Fruit fly (Drosophila melanogaster): Measurements from ENCODE around the gene CG43246.

Gene CG43246

dm6 chr3L:14559659-14560058 is 23.2 kb downstream of the CG43246 start, which contains the start of gene CG34039 (continued):
- TF ChIP-seq HLH4C (GFP tag; IDR thresholded peaks at IDR 0.05; ENCODE audit: partially characterized antibody) = peak; percentile 98
- TF ChIP-seq CG3407 (GFP tag; optimal IDR thresholded peaks at IDR 0.05) = no peak
- TF ChIP-seq Opbp (GFP tag; IDR thresholded peaks at IDR 0.05; ENCODE audit: partially characterized antibody) = peak; percentile 82; the same call in 2 of the 3 replicates
- TF ChIP-seq sna (GFP tag; IDR thresholded peaks at IDR 0.05; ENCODE audit: partially characterized antibody) = peak; percentile 97
- peak; percentile 99 for TF ChIP-seq Dll (GFP tag; IDR thresholded peaks at IDR 0.05; ENCODE audit: partially characterized antibody)
- peak; percentile 25 for TF ChIP-seq CG1603 (tag; optimal IDR thresholded peaks at IDR 0.05)
- TF ChIP-seq btn (GFP tag; optimal IDR thresholded peaks at IDR 0.05) = no peak
- peak; percentile 69 for TF ChIP-seq phol (tag; optimal IDR thresholded peaks at IDR 0.05)
- peak; percentile 9 for TF ChIP-seq CG9797 (GFP tag; optimal IDR thresholded peaks at IDR 0.05)
- TF ChIP-seq eve (GFP tag; optimal IDR thresholded peaks at IDR 0.05) = peak in 1 of 2 experiments; percentile 79
- no peak for TF ChIP-seq CG12219 (GFP tag; optimal IDR thresholded peaks at IDR 0.05)
- peak; percentile 88 for TF ChIP-seq BEAF-32 (GFP tag; optimal IDR thresholded peaks at IDR 0.05)
- TF ChIP-seq sd (tag; optimal IDR thresholded peaks at IDR 0.05) = peak; percentile 65
- TF ChIP-seq dmrt11E (tag; optimal IDR thresholded peaks at IDR 0.05) = no peak
- no peak for TF ChIP-seq NFAT (GFP tag; IDR thresholded peaks at IDR 0.05)
- TF ChIP-seq CG14860 (GFP tag; IDR thresholded peaks at IDR 0.05; ENCODE audit: partially characterized antibody) = peak; percentile 93
- peak; percentile 90 for TF ChIP-seq chinmo (GFP tag; IDR thresholded peaks at IDR 0.05; ENCODE audit: partially characterized antibody)
- TF ChIP-seq CG17568 (GFP tag; optimal IDR thresholded peaks at IDR 0.05) = peak; percentile 9
- peak; percentile 58 for TF ChIP-seq CG2712 (tag; optimal IDR thresholded peaks at IDR 0.05)
- TF ChIP-seq Sox100B (GFP tag; optimal IDR thresholded peaks at IDR 0.05) = no peak
- peak; percentile 47 for TF ChIP-seq CG18262 (tag; optimal IDR thresholded peaks at IDR 0.05)
- peak in 1 of 2 experiments; percentile 1 for TF ChIP-seq insv (GFP tag; optimal IDR thresholded peaks at IDR 0.05)
- peak; percentile 97 for TF ChIP-seq CG34224 (GFP tag; IDR thresholded peaks at IDR 0.05; ENCODE audit: partially characterized antibody)
- TF ChIP-seq gcm (GFP tag; optimal IDR thresholded peaks at IDR 0.05) = peak; percentile 2
- peak; percentile 65 for TF ChIP-seq CG15601 (tag; optimal IDR thresholded peaks at IDR 0.05)
- TF ChIP-seq knrl (GFP tag; IDR thresholded peaks at IDR 0.05; ENCODE audit: partially characterized antibody) = peak; percentile 91; the same call in 2 of the 3 replicates
- TF ChIP-seq chm (GFP tag; IDR thresholded peaks at IDR 0.05) = no peak
- TF ChIP-seq cas (GFP tag; IDR thresholded peaks at IDR 0.05) = no peak
- TF ChIP-seq CG9215 (GFP tag; IDR thresholded peaks at IDR 0.05) = no peak
- TF ChIP-seq Dp (GFP tag; optimal IDR thresholded peaks at IDR 0.05) = peak; percentile 96
- peak; percentile 13 for TF ChIP-seq exex (tag; optimal IDR thresholded peaks at IDR 0.05)
- TF ChIP-seq Med (GFP tag) = peak; percentile 76
- TF ChIP-seq CG11456 (GFP tag; IDR thresholded peaks at IDR 0.05) = no peak
- peak; percentile 26; the same call in 1 of the 2 replicates for TF ChIP-seq vvl (GFP tag; IDR thresholded peaks at IDR 0.05)
- TF ChIP-seq Doc3 (GFP tag; IDR thresholded peaks at IDR 0.05; ENCODE audit: partially characterized antibody) = peak; percentile 96
- peak; percentile 93 for TF ChIP-seq tna (GFP tag; IDR thresholded peaks at IDR 0.05; ENCODE audit: partially characterized antibody)
- TF ChIP-seq org-1 (GFP tag; optimal IDR thresholded peaks at IDR 0.05) = no peak
- TF ChIP-seq Adf1 (GFP tag; IDR thresholded peaks at IDR 0.05) = no peak
- no peak for TF ChIP-seq pb (GFP tag; optimal IDR thresholded peaks at IDR 0.05)
- TF ChIP-seq CG10431 (GFP tag; optimal IDR thresholded peaks at IDR 0.05) = no peak
- no peak for TF ChIP-seq Hr3 (GFP tag; optimal IDR thresholded peaks at IDR 0.05)
- peak; percentile 61; the same call in 1 of the 3 replicates for TF ChIP-seq mld (GFP tag; IDR thresholded peaks at IDR 0.05; ENCODE audit: partially characterized antibody)
- peak; percentile 39 for TF ChIP-seq HmgZ (tag; optimal IDR thresholded peaks at IDR 0.05)
- peak; percentile 96 for TF ChIP-seq bbx (GFP tag; IDR thresholded peaks at IDR 0.05; ENCODE audit: partially characterized antibody)
- TF ChIP-seq Bgb (GFP tag; IDR thresholded peaks at IDR 0.05; ENCODE audit: partially characterized antibody) = peak; percentile 93
- peak; percentile 15 for TF ChIP-seq Dek (tag; optimal IDR thresholded peaks at IDR 0.05)
- TF ChIP-seq CG17829 (tag; optimal IDR thresholded peaks at IDR 0.05) = peak; percentile 60
- TF ChIP-seq CG8281 (tag; optimal IDR thresholded peaks at IDR 0.05) = no peak
